Worm (Caenorhabditis elegans) whole organism, young adult: Measurements from ENCODE around the gene sid-3.

Experiments used
- B0019.2 ChIP-seq: fragments of 200-800 bp; sonication (Bioruptor generic); conservative IDR thresholded peaks from 2 replicates; pipeline ENCODE4 v1.3.6; 2022; ENCODE audit warnings: missing genetic modification reagents, missing genetic modification characterization, missing compliant biosample characterization
- F57A8.1 ChIP-seq: fragments of 200-800 bp; sonication (Bioruptor generic); optimal IDR thresholded peaks from 2 replicates; lab custom pipeline; 2018; ENCODE audit warnings: mild to moderate bottlenecking, missing genetic modification characterization, moderate library complexity, missing compliant biosample characterization
- aptf-3 ChIP-seq: fragments of 200-800 bp; sonication (Bioruptor generic); IDR thresholded peaks from 2 replicates; pipeline ENCODE4 v1.3.6; 2022; ENCODE audit warnings: missing genetic modification characterization, missing compliant biosample characterization
- somi-1 ChIP-seq: fragments of 200-800 bp; sonication (Bioruptor generic); optimal IDR thresholded peaks from 2 replicates; lab custom pipeline; 2018; ENCODE audit warnings: mild to moderate bottlenecking, missing genetic modification characterization, missing compliant biosample characterization

- TF ChIP-seq somi-1 (GFP tag; lab: Kevin White, UChicago) (no peak), F57A8.1 (no peak), aptf-3 (no peak), B0019.2 (no peak)
Measured at ce11 chrX:17180135-17180534, 6.0 kb upstream of the sid-3 start.
